Worm (Caenorhabditis elegans) whole organism, L3 larva: ENCODE results near the gene F26A1.3.

Experiments
- R02D3.7 ChIP-seq: fragments of 150-350 bp; optimal IDR thresholded peaks from 2 replicates; lab custom pipeline; 2014; ENCODE audit warnings: missing biosample characterization, missing genetic modification characterization
- ZK546.5 ChIP-seq: sonication (generic microtip); optimal IDR thresholded peaks from 2 replicates; lab custom pipeline; 2017; ENCODE audit warnings: missing biosample characterization, missing genetic modification characterization
- aly-2 ChIP-seq: fragments of 150-350 bp; optimal IDR thresholded peaks from 2 replicates; lab custom pipeline; 2014; ENCODE audit warnings: missing biosample characterization, missing genetic modification characterization
- ama-1 ChIP-seq: fragments of 150-350 bp; optimal IDR thresholded peaks from 2 replicates; lab custom pipeline; 2018
- ceh-16 ChIP-seq: sonication (generic microtip); optimal IDR thresholded peaks from 2 replicates; lab custom pipeline; 2017; ENCODE audit warnings: missing biosample characterization, missing genetic modification characterization
- ceh-9 ChIP-seq: sonication (generic microtip); optimal IDR thresholded peaks from 2 replicates; lab custom pipeline; 2018; ENCODE audit warnings: missing biosample characterization, missing genetic modification characterization
- egl-5 ChIP-seq: fragments of 150-350 bp; optimal IDR thresholded peaks from 2 replicates; lab custom pipeline; 2017; ENCODE audit warnings: missing biosample characterization, missing genetic modification reagents, missing genetic modification characterization, inconsistent platforms
- elt-3 ChIP-seq, 3 experiments: fragments of 150-350 bp in 1 of 3; sonication (generic microtip) in 2 of 3; optimal IDR thresholded peaks; 2 replicates in 2 of 3; 4 replicates in 1 of 3; lab custom pipeline; 2014 to 2017; ENCODE audit warnings: missing biosample characterization in 3 of 3, missing genetic modification characterization in 3 of 3
- eor-1 ChIP-seq, 2 experiments: fragments of 150-350 bp; optimal IDR thresholded peaks; 2 replicates each; lab custom pipeline; 2014 to 2018; ENCODE audit warnings: missing biosample characterization in 2 of 2, missing genetic modification characterization in 2 of 2
- fkh-10 ChIP-seq: sonication (generic microtip); optimal IDR thresholded peaks from 2 replicates; lab custom pipeline; 2017; ENCODE audit warnings: missing biosample characterization, missing genetic modification reagents, missing genetic modification characterization
- fkh-2 ChIP-seq: fragments of 150-350 bp; optimal IDR thresholded peaks from 2 replicates; lab custom pipeline; 2014; ENCODE audit warnings: missing biosample characterization, missing genetic modification reagents, missing genetic modification characterization
- fos-1 ChIP-seq: fragments of 150-350 bp; optimal IDR thresholded peaks from 2 replicates; lab custom pipeline; 2014; ENCODE audit warnings: missing biosample characterization, missing genetic modification characterization
- hmg-11 ChIP-seq: sonication (generic microtip); optimal IDR thresholded peaks from 2 replicates; lab custom pipeline; 2016; ENCODE audit warnings: missing genetic modification characterization, missing compliant biosample characterization
- jun-1 ChIP-seq: fragments of 150-350 bp; optimal IDR thresholded peaks from 2 replicates; lab custom pipeline; 2014; ENCODE audit warnings: missing biosample characterization, missing genetic modification reagents, missing genetic modification characterization
- lin-15B ChIP-seq: fragments of 150-350 bp; optimal IDR thresholded peaks from 2 replicates; lab custom pipeline; 2014; ENCODE audit warnings: missing biosample characterization, missing genetic modification characterization
- lin-39 ChIP-seq: fragments of 150-350 bp; optimal IDR thresholded peaks from 2 replicates; lab custom pipeline; 2018; ENCODE audit warnings: missing biosample characterization, missing genetic modification reagents, missing genetic modification characterization
- nfya-1 ChIP-seq: sonication (generic microtip); optimal IDR thresholded peaks from 2 replicates; lab custom pipeline; 2017; ENCODE audit warnings: missing genetic modification characterization, mild to moderate bottlenecking, missing compliant biosample characterization, antibody characterized with exemption, moderate library complexity; ENCODE audit not compliant: insufficient read depth
- nhr-11 ChIP-seq: fragments of 150-350 bp; optimal IDR thresholded peaks from 2 replicates; lab custom pipeline; 2014; ENCODE audit warnings: missing biosample characterization, missing genetic modification characterization
- nhr-12 ChIP-seq: fragments of 150-350 bp; optimal IDR thresholded peaks from 2 replicates; lab custom pipeline; 2014; ENCODE audit warnings: missing biosample characterization, missing genetic modification characterization
- nhr-23 ChIP-seq: fragments of 150-350 bp; optimal IDR thresholded peaks from 2 replicates; lab custom pipeline; 2014; ENCODE audit warnings: missing biosample characterization, missing genetic modification reagents, missing genetic modification characterization
- nhr-237 ChIP-seq: fragments of 150-350 bp; optimal IDR thresholded peaks from 2 replicates; lab custom pipeline; 2014; ENCODE audit warnings: missing biosample characterization, missing genetic modification characterization
- nhr-25 ChIP-seq: sonication (generic microtip); optimal IDR thresholded peaks from 2 replicates; lab custom pipeline; 2017; ENCODE audit warnings: missing biosample characterization, missing genetic modification characterization
- nhr-28 ChIP-seq: fragments of 150-350 bp; optimal IDR thresholded peaks from 2 replicates; lab custom pipeline; 2014; ENCODE audit warnings: missing biosample characterization, missing genetic modification characterization
- nhr-43 ChIP-seq: sonication (generic microtip); optimal IDR thresholded peaks from 2 replicates; lab custom pipeline; 2016; ENCODE audit warnings: mild to moderate bottlenecking, missing genetic modification characterization, missing compliant biosample characterization; ENCODE audit not compliant: poor library complexity, severe bottlenecking
- nhr-67 ChIP-seq: fragments of 150-350 bp; optimal IDR thresholded peaks from 2 replicates; lab custom pipeline; 2014; ENCODE audit warnings: missing biosample characterization, missing genetic modification characterization
- nhr-76 ChIP-seq: fragments of 150-350 bp; sonication (generic microtip); optimal IDR thresholded peaks from 5 replicates; lab custom pipeline; 2014; ENCODE audit warnings: missing biosample characterization, missing genetic modification characterization
- nhr-77 ChIP-seq: fragments of 150-350 bp; optimal IDR thresholded peaks from 2 replicates; lab custom pipeline; 2014; ENCODE audit warnings: missing biosample characterization, missing genetic modification characterization
- pha-4 ChIP-seq: fragments of 150-350 bp; optimal IDR thresholded peaks from 2 replicates; lab custom pipeline; 2014; ENCODE audit warnings: missing biosample characterization, missing genetic modification reagents, missing genetic modification characterization
- pqm-1 ChIP-seq: fragments of 150-350 bp; optimal IDR thresholded peaks from 2 replicates; lab custom pipeline; 2017; ENCODE audit warnings: missing biosample characterization, missing genetic modification characterization, inconsistent platforms
- sea-2 ChIP-seq: fragments of 150-350 bp; sonication (generic microtip); optimal IDR thresholded peaks from 4 replicates; lab custom pipeline; 2014; ENCODE audit warnings: missing biosample characterization, missing genetic modification reagents, missing genetic modification characterization
- skn-1 ChIP-seq: fragments of 150-350 bp; optimal IDR thresholded peaks from 2 replicates; lab custom pipeline; 2014; ENCODE audit warnings: missing biosample characterization, missing genetic modification characterization
- snpc-4 ChIP-seq: fragments of 150-350 bp; optimal IDR thresholded peaks from 2 replicates; lab custom pipeline; 2014; ENCODE audit warnings: missing biosample characterization, missing genetic modification characterization
- tbx-2 ChIP-seq: sonication (generic microtip); optimal IDR thresholded peaks from 2 replicates; lab custom pipeline; 2016; ENCODE audit warnings: mild to moderate bottlenecking, missing genetic modification characterization, missing compliant biosample characterization
- unc-39 ChIP-seq: sonication (generic microtip); optimal IDR thresholded peaks from 4 replicates; lab custom pipeline; 2017; ENCODE audit warnings: missing biosample characterization, missing genetic modification characterization
- unc-62 ChIP-seq: fragments of 150-350 bp; sonication (generic microtip); optimal IDR thresholded peaks from 4 replicates; lab custom pipeline; 2014; ENCODE audit warnings: missing biosample characterization, missing genetic modification reagents, missing genetic modification characterization
- ztf-4 ChIP-seq: fragments of 150-350 bp; optimal IDR thresholded peaks from 2 replicates; lab custom pipeline; 2014; ENCODE audit warnings: missing biosample characterization, missing genetic modification characterization

The F26A1.3 gene

ce11 chrIII:4850139-4850538, 23.4 kb downstream of the F26A1.3 start, which contains the start of gene F26A1.1:
TSS of gene F26A1.1 (plus strand) at chrIII:4850507.
- TF ChIP-seq snpc-4 (tag; lab: Kevin White, UChicago) (no peak), nfya-1 (peak; percentile 31), lin-15B (tag; lab: Kevin White, UChicago) (peak; percentile 24), skn-1 (peak; percentile 45), ztf-4 (no peak), pha-4 (tag; lab: Kevin White, UChicago) (peak; percentile 71), hmg-11 (tag; lab: Kevin White, UChicago) (no peak)

ce11 chrIII:4852025-4852424, 25.3 kb downstream of the F26A1.3 start, which contains the start of gene ced-4:
TSS of gene ced-4 (plus strand) at chrIII:4852325.
- no peak for TF ChIP-seq nhr-11 (tag; lab: Kevin White, UChicago)
- TF ChIP-seq eor-1 (tag; optimal IDR thresholded peaks at IDR 0.05; lab: Kevin White, UChicago) = no peak
- no peak for TF ChIP-seq sea-2 (GFP tag; lab: Kevin White, UChicago)
- TF ChIP-seq fkh-2 (tag; lab: Kevin White, UChicago) = no peak
- no peak for TF ChIP-seq nhr-76 (tag; lab: Kevin White, UChicago)
- TF ChIP-seq aly-2 (tag; lab: Kevin White, UChicago) = no peak
- TF ChIP-seq nhr-237 (tag; lab: Kevin White, UChicago) = no peak
- TF ChIP-seq ceh-9 = no peak
- no peak for TF ChIP-seq unc-62 (GFP tag; lab: Kevin White, UChicago)
- no peak for TF ChIP-seq hmg-11 (tag; lab: Kevin White, UChicago)
- no peak for TF ChIP-seq nhr-12 (tag; lab: Kevin White, UChicago)
- no peak for TF ChIP-seq ztf-4
- no peak for TF ChIP-seq nfya-1
- TF ChIP-seq lin-39 (tag; lab: Kevin White, UChicago) = no peak
- no peak for TF ChIP-seq fkh-10
- no peak for TF ChIP-seq nhr-67 (tag; lab: Kevin White, UChicago)
- TF ChIP-seq egl-5 (tag; lab: Kevin White, UChicago) = no peak
- TF ChIP-seq, all 47 proteins: peak for 0

ce11 chrIII:4854918-4855317, 28.2 kb downstream of the F26A1.3 start, which contains the start of gene C35D10.8:
TSS of gene C35D10.8 (plus strand) at chrIII:4855218.
- TF ChIP-seq ceh-16 (tag; lab: Kevin White, UChicago) (no peak), nfya-1 (no peak), nhr-237 (tag; lab: Kevin White, UChicago) (no peak), pqm-1 (no peak), fos-1 (tag; lab: Kevin White, UChicago) (no peak), nhr-77 (tag; lab: Kevin White, UChicago) (no peak), nhr-11 (tag; lab: Kevin White, UChicago) (no peak)

- TF ChIP-seq pqm-1 = no peak
- no peak for TF ChIP-seq fkh-10
- TF ChIP-seq jun-1 (tag; lab: Kevin White, UChicago) = no peak
- no peak for TF ChIP-seq tbx-2 (tag; lab: Kevin White, UChicago)
- no peak for TF ChIP-seq ceh-16 (tag; lab: Kevin White, UChicago)
- no peak for TF ChIP-seq nhr-77 (tag; lab: Kevin White, UChicago)
- TF ChIP-seq nhr-28 (tag; lab: Kevin White, UChicago) = no peak
- TF ChIP-seq nhr-43 (tag; lab: Kevin White, UChicago) = no peak
- no peak for TF ChIP-seq fkh-2 (tag; lab: Kevin White, UChicago)
- no peak for TF ChIP-seq elt-3 (tag; optimal IDR thresholded peaks at IDR 0.05; lab: Kevin White, UChicago)
- no peak for TF ChIP-seq nhr-23 (tag; lab: Kevin White, UChicago)
- TF ChIP-seq unc-39 (tag; lab: Kevin White, UChicago) = no peak
- no peak for TF ChIP-seq ZK546.5 (tag; lab: Kevin White, UChicago)
- no peak for TF ChIP-seq nhr-237 (tag; lab: Kevin White, UChicago)
- no peak for TF ChIP-seq nhr-11 (tag; lab: Kevin White, UChicago)
- TF ChIP-seq nhr-67 (tag; lab: Kevin White, UChicago) = no peak
- no peak for TF ChIP-seq ama-1 (lab: Kevin White, UChicago)
- TF ChIP-seq R02D3.7 (tag; lab: Kevin White, UChicago) = no peak
- no peak for TF ChIP-seq nhr-25 (tag; lab: Kevin White, UChicago)
Measured at ce11 chrIII:4856109-4856508, 29.4 kb downstream of the F26A1.3 start, which contains the start of gene C35D10.7. TSS of gene C35D10.7 (plus strand) at chrIII:4856193.
